Fruit fly (Drosophila melanogaster): Measurements from ENCODE around the gene CG12702.

dm6 chrX:19714816-19715215 is 49.9 kb downstream of the CG12702 start:
- no peak for TF ChIP-seq Crg-1 (GFP tag; optimal IDR thresholded peaks at IDR 0.05)
- no peak for TF ChIP-seq Hr96 (GFP tag; optimal IDR thresholded peaks at IDR 0.05)
- TF ChIP-seq cic (GFP tag; optimal IDR thresholded peaks at IDR 0.05) = no peak
- TF ChIP-seq CG12768 (GFP tag; optimal IDR thresholded peaks at IDR 0.05) = no peak
- no peak for TF ChIP-seq ovo (GFP tag; optimal IDR thresholded peaks at IDR 0.05)
- TF ChIP-seq bab1 (GFP tag; optimal IDR thresholded peaks at IDR 0.05) = no peak
- TF ChIP-seq kay (GFP tag; ENCODE audit: borderline replicate concordance) = no peak
